Fruit fly (Drosophila melanogaster): ENCODE results near the gene CG31952.
"Not testable (repeated sequence)": the region's sequence is repeated elsewhere in the genome, so short reads cannot be mapped to it uniquely, and the experiment has no call there.

CG31952 gene

DNA sequence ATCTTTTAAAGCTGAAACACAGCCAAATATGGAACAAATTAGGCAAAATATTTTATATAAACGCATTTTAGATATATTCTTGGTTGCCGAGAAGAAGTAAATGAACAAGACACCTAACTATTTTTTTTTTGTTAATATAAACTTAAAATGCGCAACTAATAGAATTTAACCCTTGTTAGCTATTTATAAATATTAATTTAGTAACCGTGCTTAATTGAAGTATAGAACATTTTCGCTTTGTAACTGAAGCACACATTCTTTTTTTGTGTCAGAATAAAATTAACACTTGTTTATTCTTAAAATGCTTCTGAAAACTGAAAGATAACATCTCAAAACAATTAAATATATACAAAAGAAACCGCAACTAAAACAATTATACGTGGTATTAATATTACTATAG is 28.9 kb upstream of the CG31952 start, which contains the start of gene Sfp23F:
Sfp23F (minus strand) TSS at position 101 of the 400 bp plus-strand sequence.
- TF ChIP-seq CG8159 (tag; optimal IDR thresholded peaks at IDR 0.05) (no peak), CG4496 (GFP tag; IDR thresholded peaks at IDR 0.05) (no peak), CG15710 (tag; optimal IDR thresholded peaks at IDR 0.05) (no peak), EcR (GFP tag; optimal IDR thresholded peaks at IDR 0.05) (no peak), gl (tag; optimal IDR thresholded peaks at IDR 0.05) (no peak), CG10348 (GFP tag; IDR thresholded peaks at IDR 0.05) (no peak), CG34367 (tag; optimal IDR thresholded peaks at IDR 0.05) (no peak), CG8301 (tag; optimal IDR thresholded peaks at IDR 0.05) (no peak), CG9948 (tag; optimal IDR thresholded peaks at IDR 0.05) (no peak), Pif1B (GFP tag; optimal IDR thresholded peaks at IDR 0.05) (no peak), Pif1A (GFP tag; optimal IDR thresholded peaks at IDR 0.05) (no peak), fd96Ca (GFP tag; IDR thresholded peaks at IDR 0.05) (no peak), Ets98B (GFP tag; IDR thresholded peaks at IDR 0.05) (no peak), CG12605 (GFP tag; IDR thresholded peaks at IDR 0.05) (no peak), Snoo (tag; optimal IDR thresholded peaks at IDR 0.05) (no peak), D1 (tag; optimal IDR thresholded peaks at IDR 0.05) (no peak), CG14655 (GFP tag; optimal IDR thresholded peaks at IDR 0.05) (no peak), rn (GFP tag; IDR thresholded peaks at IDR 0.05) (no peak)

DNA sequence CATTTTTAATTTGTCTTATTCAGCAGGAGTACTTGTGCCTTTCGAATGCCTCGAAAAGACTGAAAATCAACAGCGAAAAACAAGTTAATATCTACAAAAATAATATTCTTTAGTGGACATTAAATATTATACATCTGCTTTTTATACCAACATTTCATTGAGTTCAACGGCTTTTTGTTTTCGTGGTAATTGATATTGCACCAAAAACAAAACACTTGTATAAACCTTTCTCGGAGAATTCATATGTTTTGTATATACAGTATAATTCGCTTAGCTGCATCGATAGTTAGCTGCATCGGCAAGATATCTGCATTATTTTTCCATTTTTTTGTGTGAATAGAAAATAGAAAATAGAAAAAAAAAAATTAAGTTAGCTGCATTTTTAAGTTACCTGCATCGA is 28.1 kb upstream of the CG31952 start, which contains the start of gene CG42460:
CG42460 (minus strand) TSS at position 101 of the 400 bp plus-strand sequence.
- not testable (repeated sequence) for TF ChIP-seq CG8301 (tag; optimal IDR thresholded peaks at IDR 0.05); Pif1A (GFP tag; optimal IDR thresholded peaks at IDR 0.05); CG17806 (tag; optimal IDR thresholded peaks at IDR 0.05)

DNA sequence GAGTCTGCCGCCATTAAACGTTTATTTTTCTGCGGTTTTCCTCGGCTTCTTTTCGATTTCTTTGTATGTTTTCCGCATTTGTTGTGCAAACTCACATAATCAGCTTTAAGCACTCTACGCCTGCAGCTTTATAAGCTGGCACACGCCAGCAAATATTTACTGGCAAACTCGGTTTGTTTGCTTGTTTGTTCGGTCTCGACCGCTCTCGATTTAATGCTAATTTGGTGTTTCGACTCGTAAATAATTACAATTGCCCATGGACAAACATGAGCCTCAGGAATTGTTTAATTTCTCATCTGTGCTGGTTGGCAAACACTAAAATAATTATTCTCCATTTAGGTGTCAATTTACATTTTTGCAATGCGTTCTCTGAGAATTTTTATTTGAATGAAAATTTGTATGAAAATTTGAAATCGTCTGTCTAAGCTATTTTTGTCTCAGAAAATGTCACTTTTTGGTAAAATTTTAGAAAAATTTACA is 18.9 kb upstream of the CG31952 start, which contains the start of gene CG34175:
CG34175 (plus strand) TSS at position 430 of the 480 bp plus-strand sequence.
- TF ChIP-seq CG8159 (tag; optimal IDR thresholded peaks at IDR 0.05) (no peak), fd96Ca (GFP tag; IDR thresholded peaks at IDR 0.05) (no peak), Ets98B (GFP tag; IDR thresholded peaks at IDR 0.05) (no peak), CG17806 (tag; optimal IDR thresholded peaks at IDR 0.05) (no peak), D1 (tag; optimal IDR thresholded peaks at IDR 0.05) (no peak), CG13204 (GFP tag; optimal IDR thresholded peaks at IDR 0.05) (no peak), CG15710 (tag; optimal IDR thresholded peaks at IDR 0.05) (no peak), CG14655 (GFP tag; optimal IDR thresholded peaks at IDR 0.05) (no peak), CG12605 (GFP tag; IDR thresholded peaks at IDR 0.05) (no peak), Snoo (tag; optimal IDR thresholded peaks at IDR 0.05) (no peak), Pif1B (GFP tag; optimal IDR thresholded peaks at IDR 0.05) (no peak), EcR (GFP tag; optimal IDR thresholded peaks at IDR 0.05) (no peak), CG9948 (tag; optimal IDR thresholded peaks at IDR 0.05) (no peak), CG4496 (GFP tag; IDR thresholded peaks at IDR 0.05) (no peak), Pif1A (GFP tag; optimal IDR thresholded peaks at IDR 0.05) (no peak), CG32121 (GFP tag; IDR thresholded peaks at IDR 0.05) (no peak)

DNA sequence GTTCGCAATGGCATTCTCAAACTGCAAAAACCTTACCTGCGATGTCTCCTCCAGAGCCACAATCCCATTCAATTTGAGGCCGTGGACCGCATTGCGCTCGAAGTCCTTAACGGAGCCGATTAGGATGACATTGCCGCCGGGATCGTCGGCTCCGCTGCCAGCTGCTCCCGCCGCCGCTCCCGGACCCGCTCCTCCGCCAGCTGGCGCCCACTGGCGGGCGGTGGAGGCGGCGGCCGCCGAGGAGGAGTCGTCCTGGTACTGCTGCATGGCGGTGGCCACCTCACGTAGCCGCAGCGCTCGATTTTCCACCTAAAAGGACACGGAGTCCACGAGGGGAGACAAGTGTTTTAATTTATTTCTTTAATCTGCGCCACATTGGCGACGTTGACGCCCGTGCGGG is 8.8 kb upstream of the CG31952 start:
- TF ChIP-seq fd96Ca (GFP tag; IDR thresholded peaks at IDR 0.05) (no peak), Pif1B (GFP tag; optimal IDR thresholded peaks at IDR 0.05) (no peak), CG9948 (tag; optimal IDR thresholded peaks at IDR 0.05) (no peak)

DNA sequence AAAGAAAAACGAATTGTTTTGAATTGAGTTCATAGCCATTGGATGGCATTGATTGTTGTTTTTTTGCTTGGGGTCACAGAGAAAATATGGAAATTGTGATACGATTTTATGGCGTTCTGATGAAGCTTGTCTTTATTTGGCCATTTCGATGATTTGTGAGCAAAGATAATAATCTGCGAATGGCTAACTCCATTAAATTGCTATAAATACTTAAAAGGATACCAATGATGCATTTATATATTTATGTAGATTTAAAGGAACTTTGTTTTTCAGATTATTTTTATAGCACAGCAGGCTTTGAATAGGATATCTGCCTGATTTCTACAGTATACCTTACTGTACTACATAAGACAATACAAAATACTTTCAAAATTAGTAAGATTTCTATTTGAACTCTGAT is 6.2 kb upstream of the CG31952 start, which contains the start of gene CG8840:
CG8840 (plus strand) TSS at position 301 of the 400 bp plus-strand sequence.
- TF ChIP-seq CG34367 (tag; optimal IDR thresholded peaks at IDR 0.05) (no peak), CG8159 (tag; optimal IDR thresholded peaks at IDR 0.05) (no peak), Snoo (tag; optimal IDR thresholded peaks at IDR 0.05) (no peak), rn (GFP tag; IDR thresholded peaks at IDR 0.05) (no peak), EcR (GFP tag; optimal IDR thresholded peaks at IDR 0.05) (no peak), CG14655 (GFP tag; optimal IDR thresholded peaks at IDR 0.05) (no peak), CG8301 (tag; optimal IDR thresholded peaks at IDR 0.05) (no peak), CG12605 (GFP tag; IDR thresholded peaks at IDR 0.05) (no peak), Pif1A (GFP tag; optimal IDR thresholded peaks at IDR 0.05) (no peak), CG13204 (GFP tag; optimal IDR thresholded peaks at IDR 0.05) (no peak), CG10348 (GFP tag; IDR thresholded peaks at IDR 0.05) (no peak)

DNA sequence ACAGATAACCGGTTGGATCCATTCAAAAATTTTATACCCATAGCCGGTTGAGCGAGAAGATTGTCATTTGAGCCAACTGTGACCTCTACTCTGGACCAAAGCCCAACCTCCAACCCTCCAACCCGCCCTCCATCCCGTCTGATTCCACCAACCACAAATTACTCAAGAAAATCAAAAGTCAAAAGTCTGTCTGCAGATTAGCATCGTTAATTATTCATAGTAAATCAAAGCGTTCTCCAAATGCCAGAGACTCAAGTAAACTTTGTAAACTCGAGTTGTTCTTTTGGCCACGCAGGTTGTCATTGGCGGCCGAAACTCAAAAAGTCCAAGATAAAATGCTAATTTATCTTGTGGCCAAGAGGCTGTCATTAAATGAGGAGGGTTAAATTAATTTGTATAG is 1.1 kb downstream of the CG31952 start:
- no peak for TF ChIP-seq CG34367 (tag; optimal IDR thresholded peaks at IDR 0.05)
- no peak for TF ChIP-seq Snoo (tag; optimal IDR thresholded peaks at IDR 0.05)
- no peak for TF ChIP-seq EcR (GFP tag; optimal IDR thresholded peaks at IDR 0.05)
- no peak for TF ChIP-seq CG8301 (tag; optimal IDR thresholded peaks at IDR 0.05)
- no peak for TF ChIP-seq Pif1B (GFP tag; optimal IDR thresholded peaks at IDR 0.05)
- TF ChIP-seq fd96Ca (GFP tag; IDR thresholded peaks at IDR 0.05): no peak
- TF ChIP-seq CG32121 (GFP tag; IDR thresholded peaks at IDR 0.05): no peak
- TF ChIP-seq CG12605 (GFP tag; IDR thresholded peaks at IDR 0.05): no peak
- TF ChIP-seq Ets98B (GFP tag; IDR thresholded peaks at IDR 0.05): no peak
- no peak for TF ChIP-seq CG8159 (tag; optimal IDR thresholded peaks at IDR 0.05)
- no peak for TF ChIP-seq CG14655 (GFP tag; optimal IDR thresholded peaks at IDR 0.05)
- TF ChIP-seq CG10348 (GFP tag; IDR thresholded peaks at IDR 0.05): no peak
- no peak for TF ChIP-seq CG17806 (tag; optimal IDR thresholded peaks at IDR 0.05)

DNA sequence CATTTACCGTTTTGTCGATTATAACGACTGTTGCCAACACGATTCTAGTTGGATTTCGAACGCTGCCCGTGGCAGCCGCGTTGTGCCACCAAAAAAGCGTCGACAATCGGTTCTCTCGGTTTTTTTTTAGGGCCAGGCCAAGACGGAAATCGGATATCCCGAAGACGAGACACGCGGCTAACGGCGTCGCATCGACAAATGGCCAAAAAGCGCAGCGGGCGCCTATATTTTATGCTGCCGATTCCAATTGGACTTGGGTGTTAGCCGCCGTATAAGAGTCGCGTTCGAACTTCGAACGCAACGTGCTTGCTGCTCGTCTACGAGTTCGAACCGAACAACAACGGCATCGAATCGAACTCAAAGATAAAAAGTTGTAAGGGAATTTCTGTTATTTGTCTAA is 6.3 kb downstream of the CG31952 start:
- TF ChIP-seq CG4496 (GFP tag; IDR thresholded peaks at IDR 0.05) (peak; percentile 65; the same call in 1 of the 3 replicates), CG13204 (GFP tag; optimal IDR thresholded peaks at IDR 0.05) (no peak)
